Fruit fly (Drosophila melanogaster): ENCODE data around the gene Nuf2.

The Nuf2 gene

dm6 chr2L:7100830-7101229 is 35.2 kb upstream of the Nuf2 start:
- TF ChIP-seq gem (tag; optimal IDR thresholded peaks at IDR 0.05) (peak; percentile 6), lmd (GFP tag; IDR thresholded peaks at IDR 0.05) (peak; percentile 46), dmrt99B (tag; optimal IDR thresholded peaks at IDR 0.05) (peak; percentile 13), Sry-β (GFP tag; optimal IDR thresholded peaks at IDR 0.05) (no peak), CG13894 (tag; optimal IDR thresholded peaks at IDR 0.05) (no peak), dysf (GFP tag; IDR thresholded peaks at IDR 0.05) (peak; percentile 50; the same call in 2 of the 3 replicates), Med (GFP tag) (peak; percentile 46), CG12299 (tag; optimal IDR thresholded peaks at IDR 0.05) (no peak), Hr51 (GFP tag; optimal IDR thresholded peaks at IDR 0.05) (peak in 1 of 2 experiments; percentile 17), Ptx1 (GFP tag; IDR thresholded peaks at IDR 0.05) (peak; percentile 46; the same call in 1 of the 2 replicates), Hr78 (GFP tag; optimal IDR thresholded peaks at IDR 0.05) (no peak), Sox102F (GFP tag; optimal IDR thresholded peaks at IDR 0.05) (peak; percentile 9), grau (tag; optimal IDR thresholded peaks at IDR 0.05) (peak; percentile 7), CG14441 (GFP tag; IDR thresholded peaks at IDR 0.05) (0 out of 2 replicates have a peak, but pooled peaks have one; percentile 26), CG6689 (GFP tag; IDR thresholded peaks at IDR 0.05) (0 out of 2 replicates have a peak, but pooled peaks have one; percentile 17), CG7839 (tag; optimal IDR thresholded peaks at IDR 0.05) (peak; percentile 23), CG11504 (tag; optimal IDR thresholded peaks at IDR 0.05) (peak; percentile 43)

dm6 chr2L:7097386-7097785 is 31.7 kb upstream of the Nuf2 start:
- TF ChIP-seq bcd (GFP tag; optimal IDR thresholded peaks at IDR 0.05) (no peak), Doc3 (GFP tag; IDR thresholded peaks at IDR 0.05; ENCODE audit: partially characterized antibody) (no peak), Ets65A (GFP tag) (peak; percentile 83), CTCF (GFP tag; optimal IDR thresholded peaks at IDR 0.05) (peak; percentile 90), stwl (tag; optimal IDR thresholded peaks at IDR 0.05) (peak; percentile 25)

- TF ChIP-seq row (GFP tag; IDR thresholded peaks at IDR 0.05) = 0 out of 3 replicates have a peak, but pooled peaks have one; percentile 26
- TF ChIP-seq MBD-R2 (GFP tag; IDR thresholded peaks at IDR 0.05) = no peak
- no peak for TF ChIP-seq pho (GFP tag; optimal IDR thresholded peaks at IDR 0.05)
- no peak for TF ChIP-seq CG13775 (GFP tag; optimal IDR thresholded peaks at IDR 0.05)
Observed at dm6 chr2L:7094303-7094702, 28.7 kb upstream of the Nuf2 start.

- TF ChIP-seq Bgb (GFP tag; IDR thresholded peaks at IDR 0.05; ENCODE audit: partially characterized antibody) = no peak
- TF ChIP-seq NC2α (GFP tag; optimal IDR thresholded peaks at IDR 0.05) = no peak
- TF ChIP-seq CG15011 (GFP tag; optimal IDR thresholded peaks at IDR 0.05) = no peak
- TF ChIP-seq CG14710 (tag; optimal IDR thresholded peaks at IDR 0.05) = no peak
- no peak for TF ChIP-seq sr (GFP tag; IDR thresholded peaks at IDR 0.05)
- TF ChIP-seq CG13775 (GFP tag; optimal IDR thresholded peaks at IDR 0.05) = no peak
- TF ChIP-seq onecut (GFP tag; IDR thresholded peaks at IDR 0.05) = no peak
- TF ChIP-seq CrebB (tag; optimal IDR thresholded peaks at IDR 0.05) = no peak
- TF ChIP-seq wdn (GFP tag; IDR thresholded peaks at IDR 0.05) = no peak
- TF ChIP-seq CG4360 (GFP tag; IDR thresholded peaks at IDR 0.05) = no peak
- TF ChIP-seq Adf1 (GFP tag; IDR thresholded peaks at IDR 0.05) = no peak
- no peak for TF ChIP-seq Nf-YB (GFP tag; optimal IDR thresholded peaks at IDR 0.05)
- TF ChIP-seq CG14860 (GFP tag; IDR thresholded peaks at IDR 0.05; ENCODE audit: partially characterized antibody) = no peak
- no peak for TF ChIP-seq HLH3B (GFP tag; IDR thresholded peaks at IDR 0.05)
- no peak for TF ChIP-seq shn (GFP tag; optimal IDR thresholded peaks at IDR 0.05)
- peak; percentile 4 for TF ChIP-seq CoRest (tag; optimal IDR thresholded peaks at IDR 0.05)
- TF ChIP-seq CG2129 (GFP tag; IDR thresholded peaks at IDR 0.05; ENCODE audit: partially characterized antibody) = no peak
- TF ChIP-seq nom (GFP tag; optimal IDR thresholded peaks at IDR 0.05) = no peak
- TF ChIP-seq al (GFP tag; IDR thresholded peaks at IDR 0.05) = no peak
- no peak for TF ChIP-seq Sry-δ (GFP tag; optimal IDR thresholded peaks at IDR 0.05)
- TF ChIP-seq CG43689 (GFP tag; IDR thresholded peaks at IDR 0.05) = no peak
- TF ChIP-seq grau (tag; optimal IDR thresholded peaks at IDR 0.05) = peak; percentile 37
- TF ChIP-seq az2 (GFP tag; optimal IDR thresholded peaks at IDR 0.05) = peak; percentile 8
Observed at dm6 chr2L:7090922-7091321, 25.3 kb upstream of the Nuf2 start.

All from whole organism, embryonic.